Worm (Caenorhabditis elegans) whole organism, L3 larva: ENCODE data around the gene F54B11.4.

Experiments used
- aly-2 ChIP-seq: fragments of 150-350 bp; optimal IDR thresholded peaks from 2 replicates; lab custom pipeline; 2014; ENCODE audit warnings: missing biosample characterization, missing genetic modification characterization
- ama-1 ChIP-seq: fragments of 150-350 bp; optimal IDR thresholded peaks from 2 replicates; lab custom pipeline; 2018
- ceh-28 ChIP-seq: fragments of 150-350 bp; optimal IDR thresholded peaks from 2 replicates; lab custom pipeline; 2014; ENCODE audit warnings: missing biosample characterization, missing genetic modification reagents, missing genetic modification characterization
- ceh-9 ChIP-seq: sonication (generic microtip); optimal IDR thresholded peaks from 2 replicates; lab custom pipeline; 2018; ENCODE audit warnings: missing biosample characterization, missing genetic modification characterization
- daf-12 ChIP-seq: fragments of 150-350 bp; optimal IDR thresholded peaks from 2 replicates; lab custom pipeline; 2014; ENCODE audit warnings: missing biosample characterization, missing genetic modification reagents, missing genetic modification characterization
- egl-27 ChIP-seq: sonication (generic microtip); optimal IDR thresholded peaks from 4 replicates; lab custom pipeline; 2017; ENCODE audit warnings: missing biosample characterization, missing genetic modification reagents, missing genetic modification characterization
- egl-5 ChIP-seq: fragments of 150-350 bp; optimal IDR thresholded peaks from 2 replicates; lab custom pipeline; 2017; ENCODE audit warnings: missing biosample characterization, missing genetic modification reagents, missing genetic modification characterization, inconsistent platforms
- elt-1 ChIP-seq: fragments of 150-350 bp; optimal IDR thresholded peaks from 2 replicates; lab custom pipeline; 2014; ENCODE audit warnings: missing biosample characterization, missing genetic modification characterization
- elt-2 ChIP-seq: sonication (generic microtip); optimal IDR thresholded peaks from 2 replicates; lab custom pipeline; 2016; ENCODE audit warnings: missing genetic modification reagents, mild to moderate bottlenecking, missing genetic modification characterization, missing compliant biosample characterization
- eor-1 ChIP-seq, 2 experiments: fragments of 150-350 bp; optimal IDR thresholded peaks; 2 replicates each; lab custom pipeline; 2014 to 2018; ENCODE audit warnings: missing biosample characterization in 2 of 2, missing genetic modification characterization in 2 of 2
- fkh-10 ChIP-seq: sonication (generic microtip); optimal IDR thresholded peaks from 2 replicates; lab custom pipeline; 2017; ENCODE audit warnings: missing biosample characterization, missing genetic modification reagents, missing genetic modification characterization
- fos-1 ChIP-seq: fragments of 150-350 bp; optimal IDR thresholded peaks from 2 replicates; lab custom pipeline; 2014; ENCODE audit warnings: missing biosample characterization, missing genetic modification characterization
- jun-1 ChIP-seq: fragments of 150-350 bp; optimal IDR thresholded peaks from 2 replicates; lab custom pipeline; 2014; ENCODE audit warnings: missing biosample characterization, missing genetic modification reagents, missing genetic modification characterization
- lin-15B ChIP-seq: fragments of 150-350 bp; optimal IDR thresholded peaks from 2 replicates; lab custom pipeline; 2014; ENCODE audit warnings: missing biosample characterization, missing genetic modification characterization
- lsy-12 ChIP-seq: sonication (generic microtip); optimal IDR thresholded peaks from 2 replicates; lab custom pipeline; 2016; ENCODE audit warnings: mild to moderate bottlenecking, missing genetic modification characterization, missing compliant biosample characterization
- mdl-1 ChIP-seq: fragments of 150-350 bp; optimal IDR thresholded peaks from 2 replicates; lab custom pipeline; 2014; ENCODE audit warnings: missing biosample characterization, missing genetic modification characterization
- nfya-1 ChIP-seq: sonication (generic microtip); optimal IDR thresholded peaks from 2 replicates; lab custom pipeline; 2017; ENCODE audit warnings: missing genetic modification characterization, mild to moderate bottlenecking, missing compliant biosample characterization, antibody characterized with exemption, moderate library complexity; ENCODE audit not compliant: insufficient read depth
- nhr-11 ChIP-seq: fragments of 150-350 bp; optimal IDR thresholded peaks from 2 replicates; lab custom pipeline; 2014; ENCODE audit warnings: missing biosample characterization, missing genetic modification characterization
- nhr-12 ChIP-seq: fragments of 150-350 bp; optimal IDR thresholded peaks from 2 replicates; lab custom pipeline; 2014; ENCODE audit warnings: missing biosample characterization, missing genetic modification characterization
- nhr-237 ChIP-seq: fragments of 150-350 bp; optimal IDR thresholded peaks from 2 replicates; lab custom pipeline; 2014; ENCODE audit warnings: missing biosample characterization, missing genetic modification characterization
- nhr-28 ChIP-seq: fragments of 150-350 bp; optimal IDR thresholded peaks from 2 replicates; lab custom pipeline; 2014; ENCODE audit warnings: missing biosample characterization, missing genetic modification characterization
- nhr-43 ChIP-seq: sonication (generic microtip); optimal IDR thresholded peaks from 2 replicates; lab custom pipeline; 2016; ENCODE audit warnings: mild to moderate bottlenecking, missing genetic modification characterization, missing compliant biosample characterization; ENCODE audit not compliant: poor library complexity, severe bottlenecking
- nhr-67 ChIP-seq: fragments of 150-350 bp; optimal IDR thresholded peaks from 2 replicates; lab custom pipeline; 2014; ENCODE audit warnings: missing biosample characterization, missing genetic modification characterization
- nhr-76 ChIP-seq: fragments of 150-350 bp; sonication (generic microtip); optimal IDR thresholded peaks from 5 replicates; lab custom pipeline; 2014; ENCODE audit warnings: missing biosample characterization, missing genetic modification characterization
- nhr-77 ChIP-seq: fragments of 150-350 bp; optimal IDR thresholded peaks from 2 replicates; lab custom pipeline; 2014; ENCODE audit warnings: missing biosample characterization, missing genetic modification characterization
- pha-4 ChIP-seq: fragments of 150-350 bp; optimal IDR thresholded peaks from 2 replicates; lab custom pipeline; 2014; ENCODE audit warnings: missing biosample characterization, missing genetic modification reagents, missing genetic modification characterization
- pqm-1 ChIP-seq: fragments of 150-350 bp; optimal IDR thresholded peaks from 2 replicates; lab custom pipeline; 2017; ENCODE audit warnings: missing biosample characterization, missing genetic modification characterization, inconsistent platforms
- sea-2 ChIP-seq: fragments of 150-350 bp; sonication (generic microtip); optimal IDR thresholded peaks from 4 replicates; lab custom pipeline; 2014; ENCODE audit warnings: missing biosample characterization, missing genetic modification reagents, missing genetic modification characterization
- skn-1 ChIP-seq: fragments of 150-350 bp; optimal IDR thresholded peaks from 2 replicates; lab custom pipeline; 2014; ENCODE audit warnings: missing biosample characterization, missing genetic modification characterization
- tbx-2 ChIP-seq: sonication (generic microtip); optimal IDR thresholded peaks from 2 replicates; lab custom pipeline; 2016; ENCODE audit warnings: mild to moderate bottlenecking, missing genetic modification characterization, missing compliant biosample characterization
- unc-62 ChIP-seq: fragments of 150-350 bp; sonication (generic microtip); optimal IDR thresholded peaks from 4 replicates; lab custom pipeline; 2014; ENCODE audit warnings: missing biosample characterization, missing genetic modification reagents, missing genetic modification characterization
- zag-1 ChIP-seq: fragments of 150-350 bp; optimal IDR thresholded peaks from 2 replicates; lab custom pipeline; 2014; ENCODE audit warnings: missing biosample characterization, missing genetic modification characterization
- ztf-4 ChIP-seq: fragments of 150-350 bp; optimal IDR thresholded peaks from 2 replicates; lab custom pipeline; 2014; ENCODE audit warnings: missing biosample characterization, missing genetic modification characterization

The F54B11.4 gene

ce11 chrX:13633876-13634479 lies 41.5 kb downstream of the F54B11.4 start:
- no peak for TF ChIP-seq lsy-12
- no peak for TF ChIP-seq egl-5 (tag; lab: Kevin White, UChicago)
- TF ChIP-seq aly-2 (tag; lab: Kevin White, UChicago) = no peak
- peak; percentile 19 for TF ChIP-seq fkh-10
- no peak for TF ChIP-seq tbx-2 (tag; lab: Kevin White, UChicago)
- TF ChIP-seq jun-1 (tag; lab: Kevin White, UChicago) = no peak
- TF ChIP-seq zag-1 (tag; lab: Kevin White, UChicago) = no peak
- TF ChIP-seq nhr-237 (tag; lab: Kevin White, UChicago) = no peak

ce11 chrX:13637526-13637925 lies 45.1 kb downstream of the F54B11.4 start:
- TF ChIP-seq ztf-4 (no peak), lin-15B (tag; lab: Kevin White, UChicago) (no peak), ama-1 (lab: Kevin White, UChicago) (no peak), sea-2 (GFP tag; lab: Kevin White, UChicago) (no peak), nfya-1 (no peak), nhr-77 (tag; lab: Kevin White, UChicago) (no peak), egl-5 (tag; lab: Kevin White, UChicago) (no peak), nhr-43 (no peak), lsy-12 (no peak), elt-1 (no peak), tbx-2 (tag; lab: Kevin White, UChicago) (no peak), zag-1 (tag; lab: Kevin White, UChicago) (no peak), ceh-9 (no peak), skn-1 (tag; lab: Kevin White, UChicago) (no peak), jun-1 (tag; lab: Kevin White, UChicago) (no peak), eor-1 (tag; optimal IDR thresholded peaks at IDR 0.05; lab: Kevin White, UChicago) (no peak), mdl-1 (tag; lab: Kevin White, UChicago) (no peak)
- TF ChIP-seq, all 47 proteins: peak for 0

- TF ChIP-seq ceh-28 (tag; lab: Kevin White, UChicago) (no peak), nhr-43 (no peak), nhr-12 (no peak), nhr-67 (tag; lab: Kevin White, UChicago) (no peak), unc-62 (GFP tag; lab: Kevin White, UChicago) (no peak), egl-5 (tag; lab: Kevin White, UChicago) (peak; percentile 85)
Measured at ce11 chrX:13638351-13638958, 46.0 kb downstream of the F54B11.4 start.

- TF ChIP-seq pqm-1 (tag; lab: Kevin White, UChicago) = no peak
- TF ChIP-seq daf-12 = no peak
- TF ChIP-seq egl-27 (tag; lab: Kevin White, UChicago) = no peak
- no peak for TF ChIP-seq mdl-1 (tag; lab: Kevin White, UChicago)
- TF ChIP-seq nhr-12 = no peak
- TF ChIP-seq unc-62 (GFP tag; lab: Kevin White, UChicago) = no peak
- TF ChIP-seq elt-2 (tag; lab: Kevin White, UChicago) = no peak
- no peak for TF ChIP-seq lin-15B (tag; lab: Kevin White, UChicago)
- no peak for TF ChIP-seq aly-2 (tag; lab: Kevin White, UChicago)
- TF ChIP-seq ceh-9 = no peak
- TF ChIP-seq fos-1 (tag; lab: Kevin White, UChicago) = no peak
- TF ChIP-seq nhr-237 (tag; lab: Kevin White, UChicago) = no peak
- no peak for TF ChIP-seq nhr-11
- TF ChIP-seq pha-4 (tag; lab: Kevin White, UChicago) = no peak
- no peak for TF ChIP-seq nhr-28 (tag; lab: Kevin White, UChicago)
- TF ChIP-seq nhr-76 = no peak
- TF ChIP-seq eor-1 (tag; optimal IDR thresholded peaks at IDR 0.05; lab: Kevin White, UChicago) = no peak
- no peak for TF ChIP-seq tbx-2 (tag; lab: Kevin White, UChicago)
Measured at ce11 chrX:13639577-13639976, 47.1 kb downstream of the F54B11.4 start, which contains the start of gene twk-20. TSS of gene twk-20 (plus strand) at chrX:13639877.
